Worm (Caenorhabditis elegans) whole organism, L4 larva: Measurements from ENCODE around the gene col-158.

Source experiments
- T20F7.1 ChIP-seq: fragments of 200-800 bp; sonication (Bioruptor generic); optimal IDR thresholded peaks from 2 replicates; lab custom pipeline; 2018; ENCODE audit warnings: mild to moderate bottlenecking, missing genetic modification characterization, missing compliant biosample characterization
- Y105C5A.15 ChIP-seq: fragments of 200-800 bp; sonication (Bioruptor generic); IDR thresholded peaks from 2 replicates; pipeline ENCODE4 v1.3.6; 2022; ENCODE audit warnings: missing genetic modification characterization, missing compliant biosample characterization
- Y48G9A.11 ChIP-seq: fragments of 200-800 bp; sonication (Bioruptor generic); IDR thresholded peaks from 2 replicates; pipeline ENCODE4 v1.3.6; 2022; ENCODE audit warnings: missing genetic modification reagents, missing genetic modification characterization, missing compliant biosample characterization
- Y5F2A.4 ChIP-seq: fragments of 200-800 bp; sonication (Bioruptor generic); optimal IDR thresholded peaks from 2 replicates; lab custom pipeline; 2018; ENCODE audit warnings: mild to moderate bottlenecking, missing genetic modification characterization, missing compliant biosample characterization
- ZK337.2 ChIP-seq: fragments of 200-800 bp; sonication (Bioruptor generic); IDR thresholded peaks from 2 replicates; pipeline ENCODE4 v1.3.6; 2022; ENCODE audit warnings: missing genetic modification reagents, missing genetic modification characterization, missing compliant biosample characterization
- aha-1 ChIP-seq: fragments of 150-350 bp; peaks from one replicate; lab custom pipeline; 2014; ENCODE audit warnings: missing biosample characterization, missing genetic modification characterization
- ceh-82 ChIP-seq: sonication (generic microtip); optimal IDR thresholded peaks from 2 replicates; lab custom pipeline; 2017; ENCODE audit warnings: missing biosample characterization, missing genetic modification characterization
- ctbp-1 ChIP-seq: fragments of 200-800 bp; sonication (Bioruptor generic); IDR thresholded peaks from 2 replicates; pipeline ENCODE4 v1.3.6; 2022; ENCODE audit warnings: missing genetic modification reagents, missing genetic modification characterization, missing compliant biosample characterization
- daf-16 ChIP-seq, 3 experiments: sonication (generic microtip); optimal IDR thresholded peaks; 2 replicates each; lab custom pipeline; 2016 to 2017; ENCODE audit warnings: missing genetic modification characterization in 3 of 3, missing genetic modification reagents in 3 of 3, mild to moderate bottlenecking in 2 of 3, missing compliant biosample characterization in 2 of 3, missing biosample characterization in 1 of 3, moderate library complexity in 1 of 3
- dmd-6 ChIP-seq: fragments of 200-800 bp; sonication (Bioruptor generic); IDR thresholded peaks from 2 replicates; pipeline ENCODE4 v1.3.6; 2022; ENCODE audit warnings: missing genetic modification reagents, missing genetic modification characterization, missing compliant biosample characterization
- dpl-1 ChIP-seq: fragments of 150-350 bp; optimal IDR thresholded peaks from 2 replicates; lab custom pipeline; 2014; ENCODE audit warnings: missing biosample characterization, missing genetic modification reagents, missing genetic modification characterization
- dve-1 ChIP-seq: sonication (generic microtip); optimal IDR thresholded peaks from 2 replicates; lab custom pipeline; 2017; ENCODE audit warnings: antibody characterized with exemption, mild to moderate bottlenecking, missing genetic modification characterization, missing compliant biosample characterization; ENCODE audit not compliant: insufficient read depth
- fkh-10 ChIP-seq: fragments of 150-350 bp; optimal IDR thresholded peaks from 2 replicates; lab custom pipeline; 2014; ENCODE audit warnings: missing biosample characterization, missing genetic modification reagents, missing genetic modification characterization
- fos-1 ChIP-seq: fragments of 150-350 bp; optimal IDR thresholded peaks from 2 replicates; lab custom pipeline; 2014; ENCODE audit warnings: missing biosample characterization, missing genetic modification characterization
- gei-8 ChIP-seq: fragments of 200-800 bp; sonication (Bioruptor generic); optimal IDR thresholded peaks from 2 replicates; lab custom pipeline; 2018; ENCODE audit warnings: mild to moderate bottlenecking, missing genetic modification characterization, missing compliant biosample characterization
- lir-3 ChIP-seq: sonication (generic microtip); optimal IDR thresholded peaks from 2 replicates; lab custom pipeline; 2016; ENCODE audit warnings: mild to moderate bottlenecking, missing genetic modification characterization, missing compliant biosample characterization
- lsy-2 ChIP-seq, 2 experiments: fragments of 150-350 bp in 1 of 2; sonication (generic microtip) in 1 of 2; optimal IDR thresholded peaks; 2 replicates each; lab custom pipeline; 2014 to 2017; ENCODE audit warnings: missing biosample characterization in 2 of 2, missing genetic modification characterization in 2 of 2
- mdl-1 ChIP-seq, 2 experiments: fragments of 150-350 bp in 1 of 2; sonication (generic microtip) in 1 of 2; optimal IDR thresholded peaks; 2 replicates each; lab custom pipeline; 2014 to 2017; ENCODE audit warnings: missing biosample characterization in 2 of 2, missing genetic modification characterization in 2 of 2
- mdt-29 ChIP-seq: fragments of 200-800 bp; sonication (Bioruptor generic); IDR thresholded peaks from 2 replicates; pipeline ENCODE4 v1.3.6; 2022; ENCODE audit warnings: missing genetic modification reagents, missing genetic modification characterization, missing compliant biosample characterization
- mep-1 ChIP-seq: fragments of 150-350 bp; sonication (generic microtip); optimal IDR thresholded peaks from 3 replicates; lab custom pipeline; 2014; ENCODE audit warnings: missing biosample characterization, missing genetic modification characterization
- mxl-2 ChIP-seq: fragments of 200-800 bp; sonication (Bioruptor generic); conservative IDR thresholded peaks from 2 replicates; pipeline ENCODE4 v1.3.6; 2022; ENCODE audit warnings: missing genetic modification reagents, missing genetic modification characterization, missing compliant biosample characterization
- nhr-237 ChIP-seq: sonication (generic microtip); optimal IDR thresholded peaks from 2 replicates; lab custom pipeline; 2017; ENCODE audit warnings: missing biosample characterization, missing genetic modification characterization
- nhr-77 ChIP-seq: fragments of 150-350 bp; optimal IDR thresholded peaks from 2 replicates; lab custom pipeline; 2014; ENCODE audit warnings: missing biosample characterization, missing genetic modification characterization
- php-3 ChIP-seq: fragments of 200-800 bp; sonication (Bioruptor generic); IDR thresholded peaks from 2 replicates; pipeline ENCODE4 v1.3.6; 2022; ENCODE audit warnings: missing genetic modification reagents, missing genetic modification characterization, missing compliant biosample characterization
- pqm-1 ChIP-seq: sonication (generic microtip); optimal IDR thresholded peaks from 2 replicates; lab custom pipeline; 2017; ENCODE audit warnings: missing biosample characterization, missing genetic modification characterization
- saeg-2 ChIP-seq: fragments of 200-800 bp; sonication (Bioruptor generic); IDR thresholded peaks from 2 replicates; pipeline ENCODE4 v1.3.6; 2022; ENCODE audit warnings: missing genetic modification reagents, missing genetic modification characterization, missing compliant biosample characterization
- tag-97 ChIP-seq: fragments of 200-800 bp; sonication (Bioruptor generic); IDR thresholded peaks from 2 replicates; pipeline ENCODE4 v1.3.6; 2022; ENCODE audit warnings: missing genetic modification characterization, missing compliant biosample characterization
- tra-1 ChIP-seq: fragments of 200-800 bp; sonication (Bioruptor generic); IDR thresholded peaks from 2 replicates; pipeline ENCODE4 v1.3.6; 2022; ENCODE audit warnings: missing genetic modification reagents, missing genetic modification characterization, missing compliant biosample characterization
- unc-62 ChIP-seq, 3 experiments: fragments of 150-350 bp in 1 of 3; sonication (generic microtip); optimal IDR thresholded peaks in 2 of 3; peaks in 1 of 3; 1 replicate in 1 of 3; 2 replicates in 2 of 3; lab custom pipeline; 2014 to 2017; ENCODE audit warnings: missing biosample characterization in 3 of 3, missing genetic modification characterization in 3 of 3, missing genetic modification reagents in 3 of 3, missing genotype in 1 of 3
- zag-1 ChIP-seq: fragments of 150-350 bp; optimal IDR thresholded peaks from 2 replicates; lab custom pipeline; 2014; ENCODE audit warnings: missing biosample characterization, missing genetic modification characterization
- zip-2 ChIP-seq: fragments of 150-350 bp; optimal IDR thresholded peaks from 2 replicates; lab custom pipeline; 2014; ENCODE audit warnings: missing biosample characterization, missing genetic modification characterization

Gene col-158

ce11 chrV:11859082-11859858 lies 29.9 kb downstream of the col-158 start (continued):
- TF ChIP-seq php-3 = 0 out of 2 replicates have a peak, but pooled peaks have one; percentile 7
- TF ChIP-seq gei-8 (GFP tag; lab: Kevin White, UChicago) = peak; percentile 63
- TF ChIP-seq mdt-29 (GFP tag; lab: Robert Waterston, UW) = no peak

DNA sequence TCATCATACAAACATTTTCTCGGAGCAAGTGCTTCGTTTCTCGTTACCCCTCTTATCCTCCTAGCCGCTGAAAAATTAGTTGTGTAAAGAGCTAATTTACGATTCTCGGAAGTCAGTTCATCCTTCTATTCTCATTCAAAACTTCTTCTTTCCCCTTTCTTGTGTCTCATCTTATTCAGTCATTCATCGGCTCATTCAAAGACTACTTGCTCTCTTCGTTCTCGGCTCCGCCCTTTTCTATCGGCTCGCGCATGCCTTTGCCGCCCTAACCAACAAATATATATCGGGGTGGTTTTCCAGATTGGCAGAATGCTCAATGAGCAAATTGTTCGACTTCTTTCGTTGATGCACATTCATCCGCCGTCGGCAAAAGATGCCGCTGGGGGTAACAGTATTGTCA lies 31.0 kb downstream of the col-158 start, which contains the start of gene R13H4.5:
Gene R13H4.5 (plus strand): TSS at position 301 of the 400 bp plus-strand sequence.
- TF ChIP-seq nhr-237 (tag; lab: Kevin White, UChicago) = no peak
- TF ChIP-seq aha-1 (tag; lab: Kevin White, UChicago) = peak; percentile 2
- TF ChIP-seq ZK337.2 (GFP tag; lab: Robert Waterston, UW) = no peak
- TF ChIP-seq fos-1 (tag; lab: Kevin White, UChicago) = no peak
- no peak for TF ChIP-seq saeg-2
- TF ChIP-seq Y105C5A.15 = no peak
- no peak for TF ChIP-seq dpl-1
- TF ChIP-seq unc-62 (GFP tag; optimal IDR thresholded peaks at IDR 0.05 in 1 of 2; lab: Kevin White, UChicago) = no peak
- TF ChIP-seq unc-62 (tag; optimal IDR thresholded peaks at IDR 0.05; lab: Kevin White, UChicago) = no peak
- TF ChIP-seq ctbp-1 = 0 out of 2 replicates have a peak, but pooled peaks have one; percentile 7
- no peak for TF ChIP-seq php-3
- TF ChIP-seq lir-3 (tag; lab: Kevin White, UChicago) = no peak
- TF ChIP-seq, all 104 proteins: peak for 2

DNA sequence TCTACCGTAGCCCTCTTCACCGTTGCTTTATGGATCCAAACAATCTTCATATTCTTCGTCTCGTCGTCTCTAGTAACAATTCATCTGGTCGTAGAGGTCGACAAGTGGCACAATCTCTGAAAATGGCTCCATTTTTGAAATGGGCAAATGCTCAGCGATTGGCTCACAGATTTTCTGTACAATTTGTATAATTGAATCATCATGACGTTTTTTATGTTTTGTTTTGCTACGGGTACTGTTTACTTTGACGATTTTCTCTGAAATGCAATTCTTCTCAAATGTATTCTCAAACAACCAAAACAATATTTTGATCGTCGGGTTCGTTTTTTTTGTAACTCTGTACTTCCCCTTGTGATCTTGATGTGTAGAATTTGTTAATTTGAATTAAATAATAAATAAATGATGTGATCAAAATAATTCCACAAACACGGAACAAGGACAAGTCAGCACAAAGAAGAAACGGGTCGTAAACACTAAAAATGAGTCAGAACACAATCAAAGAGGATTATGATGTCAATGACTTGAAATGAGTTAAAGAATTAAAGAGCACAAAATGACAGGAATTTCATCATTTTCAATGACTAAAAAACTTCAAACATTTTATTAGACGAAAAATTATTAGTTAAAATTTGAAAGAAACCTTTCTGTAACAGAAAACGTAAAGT lies 32.6 kb downstream of the col-158 start:
- TF ChIP-seq unc-62 (GFP tag; optimal IDR thresholded peaks at IDR 0.05 in 1 of 2; lab: Kevin White, UChicago) (no peak), unc-62 (tag; optimal IDR thresholded peaks at IDR 0.05; lab: Kevin White, UChicago) (no peak), aha-1 (tag; lab: Kevin White, UChicago) (peak; percentile 93), nhr-237 (tag; lab: Kevin White, UChicago) (no peak), dve-1 (tag; lab: Kevin White, UChicago) (peak; percentile 49), Y48G9A.11 (GFP tag; lab: Robert Waterston, UW) (no peak), daf-16 (GFP tag; optimal IDR thresholded peaks at IDR 0.05; lab: Kevin White, UChicago) (no peak), daf-16 (tag; optimal IDR thresholded peaks at IDR 0.05; lab: Kevin White, UChicago) (peak; percentile 77), ceh-82 (tag; lab: Kevin White, UChicago) (no peak), T20F7.1 (GFP tag; lab: Kevin White, UChicago) (peak; percentile 16), mdl-1 (tag; optimal IDR thresholded peaks at IDR 0.05; lab: Kevin White, UChicago) (no peak), tra-1 (GFP tag; lab: Robert Waterston, UW) (no peak), lsy-2 (tag; optimal IDR thresholded peaks at IDR 0.05; lab: Kevin White, UChicago) (peak in 1 of 2 experiments; percentile 17), mep-1 (peak; percentile 29), dmd-6 (peak; percentile 53), nhr-77 (peak; percentile 23), Y5F2A.4 (no peak), zip-2 (tag; lab: Kevin White, UChicago) (no peak), pqm-1 (peak; percentile 23)

ce11 chrV:11862817-11863216 lies 33.4 kb downstream of the col-158 start, which contains the start of gene R13H4.6:
TSS of gene R13H4.6 (plus strand) at chrV:11863117.
- no peak for TF ChIP-seq tag-97 (GFP tag; lab: Robert Waterston, UW)
- no peak for TF ChIP-seq fkh-10
- no peak for TF ChIP-seq mxl-2 (GFP tag; lab: Robert Waterston, UW)
- TF ChIP-seq zag-1 = no peak
- no peak for TF ChIP-seq daf-16 (GFP tag; optimal IDR thresholded peaks at IDR 0.05; lab: Kevin White, UChicago)
- TF ChIP-seq daf-16 (tag; optimal IDR thresholded peaks at IDR 0.05; lab: Kevin White, UChicago) = peak; percentile 89
